Fruit fly (Drosophila melanogaster) whole organism, adult: ENCODE measurements around the gene ICA69.

Experiments
- CG14711 ChIP-seq: fragments of 200-800 bp; sonication (Bioruptor generic); optimal IDR thresholded peaks from 2 replicates; lab custom pipeline; 2018; ENCODE audit warnings: missing biosample characterization, mild to moderate bottlenecking, missing genetic modification characterization, moderate library complexity
- Hr96 ChIP-seq: fragments of 200-800 bp; sonication (Bioruptor generic); optimal IDR thresholded peaks from 2 replicates; lab custom pipeline; 2016; ENCODE audit warnings: missing biosample characterization, missing genetic modification characterization
- bab1 ChIP-seq: fragments of 200-800 bp; sonication (Bioruptor generic); optimal IDR thresholded peaks from 3 replicates; lab custom pipeline; 2019; ENCODE audit warnings: missing biosample characterization, mild to moderate bottlenecking, missing genetic modification characterization, moderate library complexity
- ovo ChIP-seq: fragments of 200-800 bp; sonication (Bioruptor generic); optimal IDR thresholded peaks from 2 replicates; lab custom pipeline; 2016; ENCODE audit warnings: missing biosample characterization, missing genetic modification characterization
- pad ChIP-seq: fragments of 200-800 bp; sonication (Bioruptor generic); optimal IDR thresholded peaks from 3 replicates; lab custom pipeline; 2017; ENCODE audit warnings: missing biosample characterization, missing genetic modification characterization, mild to moderate bottlenecking, moderate library complexity, missing genetic modification reagents
- toe ChIP-seq: fragments of 200-800 bp; sonication (Bioruptor generic); optimal IDR thresholded peaks from 2 replicates; lab custom pipeline; 2016; ENCODE audit warnings: missing biosample characterization, missing genetic modification characterization

DNA sequence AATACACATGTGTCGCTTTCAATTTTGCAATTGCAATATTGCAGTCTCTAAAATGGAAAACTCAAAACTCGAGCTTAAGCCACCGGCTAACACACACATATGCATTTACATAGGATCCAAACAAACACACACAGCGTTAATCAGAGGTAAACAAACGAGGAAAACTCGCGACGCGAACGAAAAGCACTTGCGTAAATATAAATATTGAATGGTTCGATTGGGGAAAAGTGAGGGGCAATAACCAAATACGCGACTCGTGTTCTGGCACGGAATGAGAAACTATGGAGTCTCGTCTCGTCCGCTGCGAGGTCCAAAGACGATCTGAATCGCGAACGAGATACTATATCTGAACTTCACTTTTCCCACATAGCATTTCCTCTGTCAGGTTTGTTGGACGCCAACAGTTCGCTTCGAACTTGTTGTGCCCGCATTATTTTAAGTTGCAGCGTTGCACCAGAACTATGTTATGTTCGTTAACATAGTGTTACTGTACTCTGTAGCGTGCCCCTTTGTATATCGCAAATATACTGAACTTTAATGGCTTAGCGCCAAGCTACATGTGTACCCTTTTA, 321 bp upstream of the ICA69 start, which contains the start of gene ko:
- TF ChIP-seq pad (GFP tag; lab: Kevin White, UChicago) = no peak
- TF ChIP-seq bab1 (GFP tag; lab: Kevin White, UChicago) = no peak
- TF ChIP-seq toe (GFP tag; lab: Kevin White, UChicago) = no peak
- TF ChIP-seq Hr96 (GFP tag; lab: Kevin White, UChicago) = no peak
- no peak for TF ChIP-seq CG14711
- TF ChIP-seq ovo (GFP tag; lab: Kevin White, UChicago) = no peak
